Worm (Caenorhabditis elegans): ENCODE results near the gene ctl-2.

The ctl-2 gene

ce11 chrII:14251400-14251940 is 50.4 kb downstream of the ctl-2 start (continued):
- TF ChIP-seq nhr-47 (tag; optimal IDR thresholded peaks at IDR 0.05) (peak; percentile 97), nhr-77 (tag; optimal IDR thresholded peaks at IDR 0.05) (peak; percentile 88), hpl-2 (GFP tag; optimal IDR thresholded peaks at IDR 0.05) (peak; percentile 81), rnt-1 (tag; optimal IDR thresholded peaks at IDR 0.05) (peak; percentile 92), ceh-8 (GFP tag; optimal IDR thresholded peaks at IDR 0.05) (peak; percentile 25), mdl-1 (tag; optimal IDR thresholded peaks at IDR 0.05) (peak; percentile 8 to 89), C04F5.9 (tag; optimal IDR thresholded peaks at IDR 0.05) (peak; percentile 71), nhr-76 (tag; optimal IDR thresholded peaks at IDR 0.05) (no peak), unc-30 (tag; optimal IDR thresholded peaks at IDR 0.05) (no peak), dpl-1 (GFP tag; optimal IDR thresholded peaks at IDR 0.05) (peak; percentile 96 to 97 (median 96)), mep-1 (tag; optimal IDR thresholded peaks at IDR 0.05) (peak; percentile 76), unc-86 (tag; optimal IDR thresholded peaks at IDR 0.05) (peak; percentile 95), zag-1 (tag; optimal IDR thresholded peaks at IDR 0.05) (no peak), pqm-1 (tag; optimal IDR thresholded peaks at IDR 0.05) (no peak), unc-130 (tag; optimal IDR thresholded peaks at IDR 0.05) (peak; percentile 61), lin-39 (tag; optimal IDR thresholded peaks at IDR 0.05) (peak; percentile 71), unc-98 (GFP tag; IDR thresholded peaks at IDR 0.05) (peak; percentile 40; the same call in 1 of the 2 replicates), zip-4 (GFP tag; optimal IDR thresholded peaks at IDR 0.05) (peak; percentile 82), elt-3 (tag; optimal IDR thresholded peaks at IDR 0.05) (peak in 2 of 6 experiments; percentile 26 to 41), ceh-63 (GFP tag; optimal IDR thresholded peaks at IDR 0.05) (no peak), ces-1 (GFP tag; optimal IDR thresholded peaks at IDR 0.05) (no peak), nhr-85 (tag) (peak; percentile 98), C16A3.4 (tag; optimal IDR thresholded peaks at IDR 0.05) (peak; percentile 74), mef-2 (tag; optimal IDR thresholded peaks at IDR 0.05) (no peak), pax-3 (tag; optimal IDR thresholded peaks at IDR 0.05) (peak; percentile 92), ceh-82 (tag; optimal IDR thresholded peaks at IDR 0.05) (peak; percentile 76 to 85 (median 81)), C34B4.2 (tag; optimal IDR thresholded peaks at IDR 0.05) (no peak), nhr-237 (tag; optimal IDR thresholded peaks at IDR 0.05) (peak; percentile 50), nhr-71 (tag; optimal IDR thresholded peaks at IDR 0.05) (peak; percentile 98), lin-15B (tag; optimal IDR thresholded peaks at IDR 0.05) (peak; percentile 50), irx-1 (tag; optimal IDR thresholded peaks at IDR 0.05) (peak; percentile 92), lsy-2 (tag; optimal IDR thresholded peaks at IDR 0.05) (peak; percentile 77 to 87)

- TF ChIP-seq blmp-1 (tag; optimal IDR thresholded peaks at IDR 0.05), result peak; percentile 71
- no peak for TF ChIP-seq ceh-63 (GFP tag; optimal IDR thresholded peaks at IDR 0.05)
- peak; percentile 64 for TF ChIP-seq unc-86 (tag; optimal IDR thresholded peaks at IDR 0.05)
- no peak for TF ChIP-seq alr-1 (tag; optimal IDR thresholded peaks at IDR 0.05; ENCODE audit: borderline replicate concordance)
- TF ChIP-seq mdl-1 (tag; optimal IDR thresholded peaks at IDR 0.05), result peak in 1 of 2 experiments; percentile 60
- peak; percentile 70 for TF ChIP-seq tbx-2 (tag; optimal IDR thresholded peaks at IDR 0.05)
- peak; percentile 8 for TF ChIP-seq lin-15B (tag; optimal IDR thresholded peaks at IDR 0.05)
- peak; percentile 74 for TF ChIP-seq mep-1 (tag; optimal IDR thresholded peaks at IDR 0.05)
- peak; percentile 57 for TF ChIP-seq dsc-1 (tag; optimal IDR thresholded peaks at IDR 0.05)
- TF ChIP-seq sptf-1 (tag; optimal IDR thresholded peaks at IDR 0.05), result no peak
- peak; percentile 61 for TF ChIP-seq lir-3 (tag; optimal IDR thresholded peaks at IDR 0.05; ENCODE audit: poor library complexity)
- TF ChIP-seq nhr-19 (GFP tag; conservative IDR thresholded peaks at IDR 0.05), result peak; percentile 47
- TF ChIP-seq ztf-11 (tag; optimal IDR thresholded peaks at IDR 0.05), result peak in 1 of 2 experiments; percentile 63
- TF ChIP-seq aly-2 (tag; optimal IDR thresholded peaks at IDR 0.05), result no peak
- TF ChIP-seq nhr-77 (tag; optimal IDR thresholded peaks at IDR 0.05), result peak; percentile 89
- TF ChIP-seq nhr-237 (tag; optimal IDR thresholded peaks at IDR 0.05), result no peak
- TF ChIP-seq hlh-17 (GFP tag; optimal IDR thresholded peaks at IDR 0.05; ENCODE audit: borderline replicate concordance), result no peak
- TF ChIP-seq nhr-71 (tag; optimal IDR thresholded peaks at IDR 0.05), result peak; percentile 83
- no peak for TF ChIP-seq mef-2 (tag; optimal IDR thresholded peaks at IDR 0.05)
- TF ChIP-seq lin-13 (GFP tag; optimal IDR thresholded peaks at IDR 0.05), result peak; percentile 20
- peak; percentile 70 to 79 for TF ChIP-seq lin-35 (GFP tag; optimal IDR thresholded peaks at IDR 0.05)
- no peak for TF ChIP-seq grh-1 (GFP tag; IDR thresholded peaks at IDR 0.05)
- TF ChIP-seq isw-1 (GFP tag; IDR thresholded peaks at IDR 0.05), result peak; percentile 12; the same call in 1 of the 2 replicates
- TF ChIP-seq hpl-2 (GFP tag; optimal IDR thresholded peaks at IDR 0.05), result no peak
- TF ChIP-seq ces-1 (GFP tag; optimal IDR thresholded peaks at IDR 0.05), result no peak
- TF ChIP-seq jun-1 (tag; optimal IDR thresholded peaks at IDR 0.05), result peak; percentile 65
- no peak for TF ChIP-seq nhr-11 (tag; optimal IDR thresholded peaks at IDR 0.05)
Measured at ce11 chrII:14250147-14250965, 51.5 kb downstream of the ctl-2 start, which contains the start of gene hmg-1.1. TSS of gene hmg-1.1 (plus strand) at chrII:14250695.

All from whole organism, L1 larva.